Fruit fly (Drosophila melanogaster): ENCODE data around the gene CG3662.

DNA sequence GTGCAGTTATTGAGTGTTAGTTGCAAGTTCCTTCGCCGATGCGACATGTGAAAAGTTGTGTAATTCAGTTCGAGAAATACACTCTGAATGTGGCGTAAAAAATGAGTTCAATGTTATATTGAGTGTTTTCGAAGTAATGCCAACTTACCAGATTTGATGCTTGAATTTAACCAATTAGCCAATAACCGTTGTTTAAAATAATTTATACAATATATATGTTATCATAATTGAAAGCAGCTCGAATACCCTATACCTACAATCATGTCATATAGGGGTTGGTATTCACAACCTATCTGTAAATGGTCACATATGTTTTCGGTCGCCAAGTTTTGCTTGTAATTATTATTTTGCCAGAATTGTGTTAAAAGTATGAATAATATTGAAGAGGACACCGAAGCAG is 10.8 kb upstream of the CG3662 start, which contains the start of gene Nnf1b:
- TF ChIP-seq CG8159 (tag; optimal IDR thresholded peaks at IDR 0.05) (no peak), CG9948 (tag; optimal IDR thresholded peaks at IDR 0.05) (no peak), CG15710 (tag; optimal IDR thresholded peaks at IDR 0.05) (no peak), rn (GFP tag; IDR thresholded peaks at IDR 0.05) (no peak), D1 (tag; optimal IDR thresholded peaks at IDR 0.05) (no peak), EcR (GFP tag; optimal IDR thresholded peaks at IDR 0.05) (no peak), CG8301 (tag; optimal IDR thresholded peaks at IDR 0.05) (no peak), CG13204 (GFP tag; optimal IDR thresholded peaks at IDR 0.05) (no peak), CG17806 (tag; optimal IDR thresholded peaks at IDR 0.05) (no peak), CG4496 (GFP tag; IDR thresholded peaks at IDR 0.05) (no peak)
